Fruit fly (Drosophila melanogaster) whole organism, embryonic: ENCODE data around the gene CG12723.

Experiments used
- Antp ChIP-seq: fragments of 200-800 bp; sonication (Bioruptor generic); optimal IDR thresholded peaks from 3 replicates; lab custom pipeline; 2016; ENCODE audit warnings: missing biosample characterization, missing genetic modification characterization
- CG10147 ChIP-seq: fragments of 200-800 bp; sonication (Bioruptor generic); optimal IDR thresholded peaks from 2 replicates; lab custom pipeline; 2019; ENCODE audit warnings: missing biosample characterization, mild to moderate bottlenecking, missing genetic modification characterization, moderate library complexity
- CG10543 ChIP-seq: fragments of 200-800 bp; sonication (Bioruptor generic); optimal IDR thresholded peaks from 3 replicates; lab custom pipeline; 2017; ENCODE audit warnings: missing biosample characterization, mild to moderate bottlenecking, missing genetic modification characterization, moderate library complexity
- CG15011 ChIP-seq: fragments of 200-800 bp; sonication (Bioruptor generic); optimal IDR thresholded peaks from 3 replicates; lab custom pipeline; 2018; ENCODE audit warnings: missing biosample characterization, mild to moderate bottlenecking, missing genetic modification characterization
- CG17612 ChIP-seq: fragments of 200-800 bp; sonication (Bioruptor generic); IDR thresholded peaks from 2 replicates; pipeline ENCODE4 v1.3.6; 2022; ENCODE audit warnings: missing biosample characterization, missing genetic modification characterization
- CG18764 ChIP-seq: fragments of 200-800 bp; sonication (Bioruptor generic); optimal IDR thresholded peaks from 3 replicates; lab custom pipeline; 2016; ENCODE audit warnings: missing biosample characterization, missing genetic modification characterization
- CG2875 ChIP-seq: fragments of 200-800 bp; sonication (Bioruptor generic); optimal IDR thresholded peaks from 2 replicates; lab custom pipeline; 2017; ENCODE audit warnings: missing biosample characterization, mild to moderate bottlenecking, missing genetic modification characterization, missing genetic modification reagents
- CG31441 ChIP-seq: fragments of 200-800 bp; sonication (Bioruptor generic); IDR thresholded peaks from 2 replicates; pipeline ENCODE4 v1.3.6; 2022; ENCODE audit warnings: missing biosample characterization, missing genetic modification characterization
- CG33213 ChIP-seq: fragments of 200-800 bp; sonication (Bioruptor generic); optimal IDR thresholded peaks from 3 replicates; lab custom pipeline; 2016; ENCODE audit warnings: missing biosample characterization, missing genetic modification characterization
- CG4404 ChIP-seq: fragments of 200-800 bp; sonication (Bioruptor generic); IDR thresholded peaks from 2 replicates; pipeline ENCODE4 v1.3.6; 2022; ENCODE audit warnings: missing biosample characterization, missing genetic modification characterization
- CG4617 ChIP-seq: fragments of 200-800 bp; sonication (Bioruptor generic); optimal IDR thresholded peaks from 3 replicates; lab custom pipeline; 2016; ENCODE audit warnings: missing biosample characterization, missing genetic modification characterization, borderline replicate concordance
- CG6689 ChIP-seq: fragments of 200-800 bp; sonication (Bioruptor generic); IDR thresholded peaks from 2 replicates; pipeline ENCODE4 v1.3.6; 2022; ENCODE audit warnings: missing biosample characterization, missing genetic modification characterization
- CG7556 ChIP-seq: fragments of 200-800 bp; sonication (Bioruptor generic); optimal IDR thresholded peaks from 2 replicates; lab custom pipeline; 2017; ENCODE audit warnings: missing biosample characterization, mild to moderate bottlenecking, missing genetic modification characterization
- CG9797 ChIP-seq: fragments of 200-800 bp; sonication (Bioruptor generic); optimal IDR thresholded peaks from 3 replicates; lab custom pipeline; 2018; ENCODE audit warnings: missing biosample characterization, mild to moderate bottlenecking, missing genetic modification characterization
- CG9932 ChIP-seq: fragments of 200-800 bp; sonication (Bioruptor generic); IDR thresholded peaks from 2 replicates; pipeline ENCODE4 v1.3.6; 2022; ENCODE audit warnings: missing biosample characterization, missing genetic modification characterization
- Deaf1 ChIP-seq: fragments of 200-800 bp; optimal IDR thresholded peaks from 3 replicates; lab custom pipeline; 2019; ENCODE audit warnings: missing biosample characterization, mild to moderate bottlenecking, missing genetic modification characterization, moderate library complexity
- Dip2 ChIP-seq: fragments of 200-800 bp; sonication (Bioruptor generic); IDR thresholded peaks from 2 replicates; pipeline ENCODE4 v1.3.6; 2022; ENCODE audit warnings: missing biosample characterization, missing genetic modification characterization
- Dref ChIP-seq: fragments of 200-800 bp; sonication (Bioruptor generic); IDR thresholded peaks from 2 replicates; pipeline ENCODE4 v1.3.6; 2022; ENCODE audit warnings: missing biosample characterization, missing genetic modification characterization
- Drgx ChIP-seq: fragments of 200-800 bp; sonication (Bioruptor generic); IDR thresholded peaks from 2 replicates; pipeline ENCODE4 v1.3.6; 2022; ENCODE audit warnings: missing biosample characterization, missing genetic modification characterization
- Fer1 ChIP-seq: fragments of 200-800 bp; sonication (Bioruptor generic); optimal IDR thresholded peaks from 2 replicates; lab custom pipeline; 2017; ENCODE audit warnings: missing biosample characterization, mild to moderate bottlenecking, missing genetic modification characterization
- Gsc ChIP-seq: fragments of 200-800 bp; sonication (Bioruptor generic); IDR thresholded peaks from 2 replicates; pipeline ENCODE4 v1.3.6; 2022; ENCODE audit warnings: missing biosample characterization, missing genetic modification characterization
- Jarid2 ChIP-seq: fragments of 200-800 bp; sonication (Bioruptor generic); optimal IDR thresholded peaks from 3 replicates; lab custom pipeline; 2017; ENCODE audit warnings: mild to moderate bottlenecking, missing biosample characterization, missing genetic modification reagents, missing genetic modification characterization
- Nf-YA ChIP-seq: fragments of 200-800 bp; sonication (Bioruptor generic); IDR thresholded peaks from 2 replicates; pipeline ENCODE4 v1.3.6; 2022; ENCODE audit warnings: missing biosample characterization, missing genetic modification characterization
- Poxn ChIP-seq: fragments of 200-800 bp; sonication (Bioruptor generic); IDR thresholded peaks from 2 replicates; pipeline ENCODE4 v1.3.6; 2022; ENCODE audit warnings: missing biosample characterization, missing genetic modification characterization
- Sin3A ChIP-seq: fragments of >200 bp; optimal IDR thresholded peaks from 2 replicates; lab custom pipeline; 2018
- Sox100B ChIP-seq: fragments of 200-800 bp; sonication (Bioruptor generic); optimal IDR thresholded peaks from 3 replicates; lab custom pipeline; 2018; ENCODE audit warnings: missing biosample characterization, mild to moderate bottlenecking, missing genetic modification characterization
- Sox102F ChIP-seq: fragments of 200-800 bp; sonication (Bioruptor generic); optimal IDR thresholded peaks from 2 replicates; lab custom pipeline; 2018; ENCODE audit warnings: missing biosample characterization, mild to moderate bottlenecking, missing genetic modification characterization, moderate library complexity
- Tbp ChIP-seq: fragments of >200 bp; optimal IDR thresholded peaks from 2 replicates; lab custom pipeline; 2018; ENCODE audit warnings: missing biosample characterization, missing genetic modification characterization
- Trl ChIP-seq, 3 experiments: fragments of >200 bp in 2 of 3; fragments of 200-800 bp in 1 of 3; sonication (Bioruptor generic) in 1 of 3; optimal IDR thresholded peaks; 2 replicates in 1 of 3; 3 replicates in 2 of 3; lab custom pipeline; 2016 to 2017; ENCODE audit warnings: missing biosample characterization in 1 of 3, missing genetic modification characterization in 1 of 3
- abd-A ChIP-seq: fragments of 200-800 bp; sonication (Bioruptor generic); optimal IDR thresholded peaks from 3 replicates; lab custom pipeline; 2019; ENCODE audit warnings: missing biosample characterization, mild to moderate bottlenecking, missing genetic modification characterization, moderate library complexity
- amos ChIP-seq: fragments of 200-800 bp; sonication (Bioruptor generic); IDR thresholded peaks from 2 replicates; pipeline ENCODE4 v1.3.6; 2022; ENCODE audit warnings: missing biosample characterization, missing genetic modification characterization; ENCODE audit not compliant: partially characterized antibody
- bbx ChIP-seq: fragments of 200-800 bp; sonication (Bioruptor generic); IDR thresholded peaks from 2 replicates; pipeline ENCODE4 v1.3.6; 2022; ENCODE audit warnings: missing biosample characterization, missing genetic modification characterization; ENCODE audit not compliant: partially characterized antibody
- en ChIP-seq: fragments of 200-800 bp; sonication (Bioruptor generic); optimal IDR thresholded peaks from 2 replicates; lab custom pipeline; 2016; ENCODE audit warnings: missing biosample characterization, missing genetic modification characterization
- exex ChIP-seq: fragments of 200-800 bp; sonication (Bioruptor generic); optimal IDR thresholded peaks from 4 replicates; lab custom pipeline; 2018; ENCODE audit warnings: missing biosample characterization, mild to moderate bottlenecking, missing genetic modification characterization, moderate library complexity
- fd3F ChIP-seq: fragments of 200-800 bp; sonication (Bioruptor generic); optimal IDR thresholded peaks from 2 replicates; lab custom pipeline; 2018; ENCODE audit warnings: missing biosample characterization, mild to moderate bottlenecking, missing genetic modification characterization, moderate library complexity
- gro ChIP-seq: fragments of 200-800 bp; sonication (Bioruptor generic); optimal IDR thresholded peaks from 2 replicates; lab custom pipeline; 2016; ENCODE audit warnings: missing biosample characterization, missing genetic modification characterization
- ind ChIP-seq: fragments of 200-800 bp; sonication (Bioruptor generic); optimal IDR thresholded peaks from 3 replicates; lab custom pipeline; 2016; ENCODE audit warnings: missing biosample characterization, missing genetic modification characterization
- inv ChIP-seq: fragments of 200-800 bp; sonication (Bioruptor generic); IDR thresholded peaks from 2 replicates; pipeline ENCODE4 v1.3.6; 2022; ENCODE audit warnings: missing biosample characterization, missing genetic modification characterization; ENCODE audit not compliant: partially characterized antibody
- jing ChIP-seq: fragments of 200-800 bp; sonication (Bioruptor generic); optimal IDR thresholded peaks from 2 replicates; lab custom pipeline; 2018; ENCODE audit warnings: missing biosample characterization, mild to moderate bottlenecking, missing genetic modification characterization
- mld ChIP-seq: fragments of 200-800 bp; sonication (Bioruptor generic); IDR thresholded peaks from 3 replicates; pipeline ENCODE4 v1.3.6; 2022; ENCODE audit warnings: missing biosample characterization, missing genetic modification characterization; ENCODE audit not compliant: partially characterized antibody
- pan ChIP-seq, 4 experiments: fragments of >200 bp in 3 of 4; fragments of 200-800 bp in 1 of 4; sonication (Bioruptor generic) in 1 of 4; optimal IDR thresholded peaks in 3 of 4; IDR thresholded peaks in 1 of 4; 2 replicates each; pipeline versions ENCODE4 v1.3.6 to Lab custom; 2017 to 2022; ENCODE audit warnings: missing biosample characterization in 2 of 4, missing genetic modification characterization in 2 of 4, mixed read lengths in 1 of 4
- pfk ChIP-seq: fragments of 200-800 bp; sonication (Bioruptor generic); optimal IDR thresholded peaks from 2 replicates; lab custom pipeline; 2018; ENCODE audit warnings: missing biosample characterization, mild to moderate bottlenecking, missing genetic modification characterization, moderate library complexity
- psq ChIP-seq: fragments of 200-800 bp; sonication (Bioruptor generic); optimal IDR thresholded peaks from 2 replicates; lab custom pipeline; 2017; ENCODE audit warnings: missing biosample characterization, missing genetic modification characterization
- pum ChIP-seq: fragments of 200-800 bp; sonication (Bioruptor generic); optimal IDR thresholded peaks from 2 replicates; lab custom pipeline; 2016; ENCODE audit warnings: missing biosample characterization, missing genetic modification characterization
- scrt ChIP-seq: fragments of 200-800 bp; sonication (Bioruptor generic); optimal IDR thresholded peaks from 2 replicates; lab custom pipeline; 2018; ENCODE audit warnings: missing biosample characterization, mild to moderate bottlenecking, missing genetic modification characterization, moderate library complexity
- sim ChIP-seq: fragments of 200-800 bp; sonication (Bioruptor generic); IDR thresholded peaks from 2 replicates; pipeline ENCODE4 v1.3.6; 2022; ENCODE audit warnings: missing biosample characterization, missing genetic modification characterization
- ttk ChIP-seq: fragments of 200-800 bp; sonication (Bioruptor generic); IDR thresholded peaks from 2 replicates; pipeline ENCODE4 v2.1.2; 2022; ENCODE audit warnings: missing biosample characterization, missing genetic modification characterization
- unpg ChIP-seq: fragments of 200-800 bp; sonication (Bioruptor generic); optimal IDR thresholded peaks from 3 replicates; lab custom pipeline; 2018; ENCODE audit warnings: missing biosample characterization, mild to moderate bottlenecking, missing genetic modification characterization, moderate library complexity
- z ChIP-seq: fragments of 200-800 bp; sonication (Bioruptor generic); IDR thresholded peaks from 3 replicates; pipeline ENCODE4 v1.3.6; 2022; ENCODE audit warnings: missing biosample characterization, missing genetic modification characterization
- zfh2 ChIP-seq: fragments of 200-800 bp; sonication (Bioruptor generic); optimal IDR thresholded peaks from 2 replicates; lab custom pipeline; 2016; ENCODE audit warnings: missing biosample characterization, missing genetic modification characterization

The CG12723 gene

DNA sequence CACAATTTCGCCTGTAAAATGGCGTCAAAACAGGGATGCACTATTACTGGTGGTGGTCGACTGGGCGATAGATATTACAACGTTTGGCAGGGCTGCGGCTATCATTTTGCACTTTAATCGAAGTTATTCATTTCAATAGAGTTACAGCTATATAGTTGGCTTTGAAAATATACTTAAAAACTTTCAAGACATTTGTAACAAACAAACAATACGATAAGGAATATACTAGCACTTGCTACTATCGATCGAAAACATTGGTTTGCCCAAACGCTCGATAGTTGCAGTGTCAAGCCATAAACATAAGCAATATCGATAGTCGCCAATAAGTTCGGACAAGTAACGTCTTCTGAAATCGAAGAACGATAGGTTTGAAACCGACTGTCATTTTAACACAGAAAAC, 32.2 kb downstream of the CG12723 start, which contains the start of the genes Bap60 and CG12096 (continued):
- TF ChIP-seq Tbp (GFP tag; lab: Kevin White, UChicago) (no peak), CG18764 (peak; percentile 46), Dref (GFP tag; lab: Robert Waterston, UW) (peak; percentile 66), unpg (GFP tag; lab: Kevin White, UChicago) (peak; percentile 71), mld (GFP tag; lab: Robert Waterston, UW) (peak; percentile 88; the same call in 2 of the 3 replicates), Sox100B (no peak), Deaf1 (tag; lab: Kevin White, UChicago) (no peak), pan (optimal IDR thresholded peaks at IDR 0.05; lab: Kevin White, UChicago) (no peak), pan (GFP tag; optimal IDR thresholded peaks at IDR 0.05 in 1 of 2, IDR thresholded peaks at IDR 0.05 in 1 of 2) (peak in 1 of 2 experiments; percentile 37), CG4404 (GFP tag; lab: Robert Waterston, UW) (peak; percentile 67), CG31441 (GFP tag; lab: Robert Waterston, UW) (no peak; the same call in 1 of the 2 replicates), pfk (GFP tag; lab: Kevin White, UChicago) (peak; percentile 21), Gsc (GFP tag; lab: Robert Waterston, UW) (0 out of 2 replicates have a peak, but pooled peaks have one; percentile 8), CG6689 (peak; percentile 68), sim (GFP tag; lab: Robert Waterston, UW) (no peak), Dip2 (GFP tag; lab: Robert Waterston, UW) (no peak), Jarid2 (GFP tag; lab: Kevin White, UChicago) (peak; percentile 9), inv (peak; percentile 92), CG7556 (GFP tag; lab: Kevin White, UChicago) (peak; percentile 60), Sin3A (lab: Kevin White, UChicago) (peak; percentile 99), abd-A (no peak), scrt (no peak), CG33213 (GFP tag; lab: Kevin White, UChicago) (peak; percentile 69), Fer1 (GFP tag; lab: Kevin White, UChicago) (peak; percentile 70), zfh2 (peak; percentile 88), Antp (GFP tag; lab: Kevin White, UChicago) (peak; percentile 73), en (GFP tag; lab: Kevin White, UChicago) (peak; percentile 15), Drgx (GFP tag; lab: Robert Waterston, UW) (no peak), Trl (optimal IDR thresholded peaks at IDR 0.05; lab: Kevin White, UChicago) (no peak), Trl (GFP tag; optimal IDR thresholded peaks at IDR 0.05; lab: Kevin White, UChicago) (peak; percentile 46), psq (GFP tag; lab: Kevin White, UChicago) (peak; percentile 30), CG2875 (GFP tag; lab: Kevin White, UChicago) (no peak), gro (GFP tag; lab: Kevin White, UChicago) (peak; percentile 86), bbx (peak; percentile 75), Sox102F (GFP tag; lab: Kevin White, UChicago) (peak; percentile 65), ind (GFP tag; lab: Kevin White, UChicago) (peak; percentile 79), Poxn (GFP tag; lab: Robert Waterston, UW) (no peak), Nf-YA (GFP tag; lab: Robert Waterston, UW) (no peak), CG9797 (GFP tag; lab: Kevin White, UChicago) (peak; percentile 55), exex (tag; lab: Kevin White, UChicago) (no peak), ttk (GFP tag; lab: Robert Waterston, UW) (no peak; the same call in 1 of the 2 replicates), CG4617 (GFP tag; lab: Kevin White, UChicago) (peak; percentile 68), jing (peak; percentile 26), fd3F (GFP tag; lab: Kevin White, UChicago) (peak; percentile 51), z (no peak), amos (GFP tag; lab: Robert Waterston, UW) (peak; percentile 81), CG17612 (no peak), pum (GFP tag; lab: Kevin White, UChicago) (peak; percentile 81), CG15011 (GFP tag; lab: Kevin White, UChicago) (no peak), CG10543 (GFP tag; lab: Kevin White, UChicago) (peak; percentile 73), CG9932 (GFP tag; lab: Robert Waterston, UW) (peak; percentile 85), CG10147 (peak; percentile 79)
